Fruit fly (Drosophila melanogaster) whole organism, adult: ENCODE measurements around the gene CG11686.

ENCODE experiments used
- CG11617 ChIP-seq: fragments of 200-800 bp; sonication (Bioruptor generic); optimal IDR thresholded peaks from 2 replicates; lab custom pipeline; 2017; ENCODE audit warnings: mild to moderate bottlenecking, missing biosample characterization, missing genetic modification reagents, missing genetic modification characterization
- CG12768 ChIP-seq: fragments of 200-800 bp; sonication (Bioruptor generic); optimal IDR thresholded peaks from 2 replicates; lab custom pipeline; 2017; ENCODE audit warnings: missing biosample characterization, missing genetic modification characterization, mild to moderate bottlenecking, moderate library complexity, missing genetic modification reagents
- CG14711 ChIP-seq: fragments of 200-800 bp; sonication (Bioruptor generic); optimal IDR thresholded peaks from 2 replicates; lab custom pipeline; 2018; ENCODE audit warnings: missing biosample characterization, mild to moderate bottlenecking, missing genetic modification characterization, moderate library complexity
- CG1620 ChIP-seq: fragments of 200-800 bp; sonication (Bioruptor generic); optimal IDR thresholded peaks from 2 replicates; lab custom pipeline; 2016; ENCODE audit warnings: missing biosample characterization, missing genetic modification characterization
- CG33017 ChIP-seq: fragments of 200-800 bp; sonication (Bioruptor generic); optimal IDR thresholded peaks from 2 replicates; lab custom pipeline; 2018; ENCODE audit warnings: missing biosample characterization, mild to moderate bottlenecking, missing genetic modification characterization, moderate library complexity
- CG5204 ChIP-seq: fragments of 200-800 bp; sonication (Bioruptor generic); optimal IDR thresholded peaks from 2 replicates; lab custom pipeline; 2016; ENCODE audit warnings: missing biosample characterization, missing genetic modification characterization
- CG7045 ChIP-seq: fragments of 200-800 bp; sonication (Bioruptor generic); optimal IDR thresholded peaks from 2 replicates; lab custom pipeline; 2017; ENCODE audit warnings: missing biosample characterization, mild to moderate bottlenecking, missing genetic modification characterization
- CG7101 ChIP-seq: fragments of 200-800 bp; sonication (Bioruptor generic); optimal IDR thresholded peaks from 2 replicates; lab custom pipeline; 2018; ENCODE audit warnings: missing biosample characterization, mild to moderate bottlenecking, missing genetic modification characterization, moderate library complexity
- Clk ChIP-seq: fragments of 200-800 bp; sonication (Bioruptor generic); optimal IDR thresholded peaks from 2 replicates; lab custom pipeline; 2017; ENCODE audit warnings: missing biosample characterization, missing genetic modification characterization
- Crg-1 ChIP-seq: fragments of 200-800 bp; sonication (Bioruptor generic); optimal IDR thresholded peaks from 2 replicates; lab custom pipeline; 2016; ENCODE audit warnings: missing biosample characterization, missing genetic modification characterization
- Hr96 ChIP-seq: fragments of 200-800 bp; sonication (Bioruptor generic); optimal IDR thresholded peaks from 2 replicates; lab custom pipeline; 2016; ENCODE audit warnings: missing biosample characterization, missing genetic modification characterization
- Mnt ChIP-seq: fragments of 200-800 bp; sonication (Bioruptor generic); optimal IDR thresholded peaks from 2 replicates; lab custom pipeline; 2016; ENCODE audit warnings: missing biosample characterization, mild to moderate bottlenecking, missing genetic modification characterization
- bab1 ChIP-seq: fragments of 200-800 bp; sonication (Bioruptor generic); optimal IDR thresholded peaks from 3 replicates; lab custom pipeline; 2019; ENCODE audit warnings: missing biosample characterization, mild to moderate bottlenecking, missing genetic modification characterization, moderate library complexity
- cic ChIP-seq: fragments of 200-800 bp; sonication (Bioruptor generic); optimal IDR thresholded peaks from 2 replicates; lab custom pipeline; 2017; ENCODE audit warnings: missing biosample characterization, mild to moderate bottlenecking, missing genetic modification characterization, moderate library complexity
- cnc ChIP-seq, 2 experiments: fragments of >200 bp; optimal IDR thresholded peaks; 2 replicates each; lab custom pipeline; 2017
- kay ChIP-seq: fragments of 200-800 bp; sonication (Bioruptor generic); peaks from one replicate; lab custom pipeline; 2016; ENCODE audit warnings: missing biosample characterization, missing genetic modification characterization, borderline replicate concordance
- ovo ChIP-seq: fragments of 200-800 bp; sonication (Bioruptor generic); optimal IDR thresholded peaks from 2 replicates; lab custom pipeline; 2016; ENCODE audit warnings: missing biosample characterization, missing genetic modification characterization
- pad ChIP-seq: fragments of 200-800 bp; sonication (Bioruptor generic); optimal IDR thresholded peaks from 3 replicates; lab custom pipeline; 2017; ENCODE audit warnings: missing biosample characterization, missing genetic modification characterization, mild to moderate bottlenecking, moderate library complexity, missing genetic modification reagents
- tj ChIP-seq: fragments of 200-800 bp; sonication (Bioruptor generic); optimal IDR thresholded peaks from 3 replicates; lab custom pipeline; 2017; ENCODE audit warnings: missing biosample characterization, mild to moderate bottlenecking, missing genetic modification characterization, moderate library complexity
- toe ChIP-seq: fragments of 200-800 bp; sonication (Bioruptor generic); optimal IDR thresholded peaks from 2 replicates; lab custom pipeline; 2016; ENCODE audit warnings: missing biosample characterization, missing genetic modification characterization

Gene CG11686

dm6 chr3R:13298114-13298818 is 38.1 kb downstream of the CG11686 start, which contains the start of gene CG8774:
CG8774 (plus strand) TSS chr3R:13298768.
- no peak for TF ChIP-seq CG1620
- no peak for TF ChIP-seq bab1 (GFP tag; lab: Kevin White, UChicago)
- peak; percentile 21 for TF ChIP-seq kay (GFP tag; lab: Kevin White, UChicago)

dm6 chr3R:13302348-13302747 is 42.2 kb downstream of the CG11686 start, which contains the start of gene CG32473:
CG32473 (plus strand) TSS chr3R:13302648.
- TF ChIP-seq CG1620, result no peak
- no peak for TF ChIP-seq Hr96 (GFP tag; lab: Kevin White, UChicago)
- no peak for TF ChIP-seq ovo (GFP tag; lab: Kevin White, UChicago)
- TF ChIP-seq cnc (optimal IDR thresholded peaks at IDR 0.05; lab: Kevin White, UChicago), result no peak
- TF ChIP-seq CG7045 (GFP tag; lab: Kevin White, UChicago), result no peak
- no peak for TF ChIP-seq CG12768 (GFP tag; lab: Kevin White, UChicago)
- TF ChIP-seq CG7101 (tag; lab: Kevin White, UChicago), result no peak
- no peak for TF ChIP-seq cic
- no peak for TF ChIP-seq bab1 (GFP tag; lab: Kevin White, UChicago)
- no peak for TF ChIP-seq toe (GFP tag; lab: Kevin White, UChicago)
- TF ChIP-seq tj (GFP tag; lab: Kevin White, UChicago), result no peak

DNA sequence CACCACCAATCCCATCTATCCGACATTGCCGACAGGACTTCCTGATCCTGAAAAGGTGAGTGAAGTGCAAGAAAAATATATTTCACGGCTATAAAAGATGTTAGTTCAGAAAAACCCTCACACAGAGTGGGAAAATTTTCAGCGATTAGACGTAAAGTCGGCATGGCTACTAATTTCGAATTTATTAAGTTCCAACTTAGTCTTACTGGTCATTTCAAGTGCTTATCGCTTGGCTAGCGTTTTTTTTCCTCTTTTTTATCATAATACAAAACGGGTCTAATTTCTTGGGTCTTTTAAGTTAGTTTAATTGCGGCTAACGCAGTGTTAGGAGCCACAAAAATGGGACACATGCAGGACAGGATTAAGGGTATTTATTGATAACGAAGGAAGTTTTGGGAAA is 43.0 kb downstream of the CG11686 start, which contains the start of gene CG43208:
Gene CG43208 (plus strand): TSS at position 301 of the 400 bp plus-strand sequence.
- no peak for TF ChIP-seq CG7101 (tag; lab: Kevin White, UChicago)
- no peak for TF ChIP-seq CG1620
- TF ChIP-seq tj (GFP tag; lab: Kevin White, UChicago), result no peak
- TF ChIP-seq ovo (GFP tag; lab: Kevin White, UChicago), result no peak
- no peak for TF ChIP-seq bab1 (GFP tag; lab: Kevin White, UChicago)
- TF ChIP-seq Hr96 (GFP tag; lab: Kevin White, UChicago), result no peak
- TF ChIP-seq Mnt (GFP tag; lab: Kevin White, UChicago), result no peak
- no peak for TF ChIP-seq pad (GFP tag; lab: Kevin White, UChicago)
- no peak for TF ChIP-seq CG7045 (GFP tag; lab: Kevin White, UChicago)
- TF ChIP-seq toe (GFP tag; lab: Kevin White, UChicago), result no peak
- no peak for TF ChIP-seq Crg-1 (GFP tag; lab: Kevin White, UChicago)
- no peak for TF ChIP-seq CG11617
- no peak for TF ChIP-seq CG33017
- no peak for TF ChIP-seq cic
- TF ChIP-seq cnc (optimal IDR thresholded peaks at IDR 0.05; lab: Kevin White, UChicago), result no peak
- TF ChIP-seq CG5204, result no peak
- TF ChIP-seq CG14711 (tag; lab: Kevin White, UChicago), result no peak
- no peak for TF ChIP-seq CG12768 (GFP tag; lab: Kevin White, UChicago)
- no peak for TF ChIP-seq Clk (GFP tag; lab: Kevin White, UChicago)
- TF ChIP-seq kay (GFP tag; lab: Kevin White, UChicago), result no peak

DNA sequence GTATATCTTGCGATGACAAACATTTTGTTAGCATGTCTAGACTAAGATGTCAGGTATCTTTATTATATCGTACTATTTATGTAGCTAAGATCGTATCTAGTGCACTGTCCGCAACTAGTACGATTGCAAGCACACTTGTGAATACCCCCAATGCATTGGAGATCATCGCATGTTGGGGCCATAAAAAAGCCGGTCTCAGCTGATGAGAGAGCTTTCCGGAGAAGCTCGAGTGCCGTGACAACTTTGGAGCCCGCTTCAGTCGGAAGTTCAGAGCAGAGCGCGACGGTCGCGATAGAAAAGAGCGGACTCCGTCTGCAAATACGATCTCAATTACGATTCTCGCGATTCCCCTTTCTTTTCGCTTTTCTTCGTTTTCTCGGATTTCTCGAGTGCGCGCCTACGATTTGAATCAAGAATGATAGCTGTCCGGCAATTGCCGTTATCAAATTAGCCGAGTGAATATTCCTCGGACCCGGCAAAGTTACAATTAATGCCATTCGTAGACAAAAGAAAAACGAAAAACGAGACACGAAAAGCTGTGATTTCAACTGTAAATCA is 44.4 kb downstream of the CG11686 start:
- TF ChIP-seq kay (GFP tag; lab: Kevin White, UChicago), result no peak
- TF ChIP-seq bab1 (GFP tag; lab: Kevin White, UChicago), result peak; percentile 37
- peak; percentile 88 for TF ChIP-seq pad (GFP tag; lab: Kevin White, UChicago)

DNA sequence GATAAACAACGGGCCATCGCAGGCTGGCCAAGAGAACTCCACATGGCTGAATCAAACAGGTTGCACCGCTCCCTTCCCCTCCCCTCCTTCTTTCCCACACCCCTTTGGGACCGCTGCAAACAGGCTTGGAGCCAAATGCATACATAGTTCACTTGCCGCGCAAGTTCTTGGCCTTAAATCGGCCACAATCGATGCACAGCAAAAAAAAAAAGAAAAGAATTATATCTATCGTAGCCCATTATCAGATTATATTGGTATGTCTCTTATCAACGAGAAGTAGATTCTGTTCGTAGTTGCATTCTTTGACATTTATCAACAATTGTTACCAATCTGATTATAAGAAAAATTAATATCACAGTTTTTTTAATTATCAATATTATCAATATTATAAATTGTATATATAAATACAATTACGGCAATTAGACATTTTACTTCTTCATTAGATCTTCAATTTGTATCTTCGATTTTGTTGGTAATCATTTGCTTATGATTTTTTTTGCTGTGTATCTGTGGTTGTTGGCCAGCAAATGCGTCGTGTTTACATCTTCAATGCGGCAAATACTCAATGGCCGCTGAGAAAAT is 45.3 kb downstream of the CG11686 start:
- no peak for TF ChIP-seq tj (GFP tag; lab: Kevin White, UChicago)
- no peak for TF ChIP-seq kay (GFP tag; lab: Kevin White, UChicago)
- no peak for TF ChIP-seq CG11617
- TF ChIP-seq cnc (optimal IDR thresholded peaks at IDR 0.05; lab: Kevin White, UChicago), result no peak
- TF ChIP-seq CG7045 (GFP tag; lab: Kevin White, UChicago), result no peak
- TF ChIP-seq Clk (GFP tag; lab: Kevin White, UChicago), result no peak
- no peak for TF ChIP-seq Mnt (GFP tag; lab: Kevin White, UChicago)
- TF ChIP-seq CG33017, result no peak
- no peak for TF ChIP-seq CG12768 (GFP tag; lab: Kevin White, UChicago)
- TF ChIP-seq CG1620, result no peak
- no peak for TF ChIP-seq pad (GFP tag; lab: Kevin White, UChicago)
- no peak for TF ChIP-seq Crg-1 (GFP tag; lab: Kevin White, UChicago)

DNA sequence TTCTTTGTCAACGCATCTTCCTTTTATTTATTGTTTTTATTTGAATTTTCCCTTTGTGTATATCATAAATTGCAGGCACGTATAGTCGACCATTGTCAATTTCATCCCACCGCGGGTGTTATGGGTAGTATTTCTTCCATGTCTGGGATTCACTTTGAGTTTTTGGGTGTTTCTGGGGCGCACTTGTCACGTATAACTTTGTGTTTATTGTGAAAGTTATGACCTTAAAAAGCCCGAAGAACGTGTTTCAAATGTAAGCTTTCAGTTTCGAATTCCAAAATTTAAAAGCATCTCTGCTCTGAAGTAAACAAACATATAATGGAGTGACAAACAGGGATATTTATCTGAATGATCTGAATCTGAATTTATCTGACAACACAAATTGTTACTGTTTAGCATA is 46.4 kb downstream of the CG11686 start:
- TF ChIP-seq CG1620 (no peak), CG5204 (no peak), toe (GFP tag; lab: Kevin White, UChicago) (no peak), Crg-1 (GFP tag; lab: Kevin White, UChicago) (no peak), tj (GFP tag; lab: Kevin White, UChicago) (no peak)
